Fruit fly (Drosophila melanogaster): ENCODE measurements around the gene CG14252.

- TF ChIP-seq Lpt (GFP tag; optimal IDR thresholded peaks at IDR 0.05) (no peak), CG7368 (GFP tag; optimal IDR thresholded peaks at IDR 0.05) (no peak), pdm3 (GFP tag; optimal IDR thresholded peaks at IDR 0.05) (no peak), Gug (GFP tag; IDR thresholded peaks at IDR 0.05) (no peak), Eip75B (GFP tag; optimal IDR thresholded peaks at IDR 0.05) (no peak), CG6276 (GFP tag; optimal IDR thresholded peaks at IDR 0.05) (no peak), Sox102F (GFP tag; optimal IDR thresholded peaks at IDR 0.05) (no peak), CG8119 (GFP tag; IDR thresholded peaks at IDR 0.05) (no peak)
Observed at dm6 chr3R:26984437-26984836, 39.1 kb downstream of the CG14252 start.

Measured in whole organism, prepupa.